Fruit fly (Drosophila melanogaster): Measurements from ENCODE around the gene CG14717.

CG14717 gene

dm6 chr3R:11656614-11657216, 39.6 kb upstream of the CG14717 start (continued):
- TF ChIP-seq Mrtf (GFP tag; IDR thresholded peaks at IDR 0.05) (peak; percentile 96), CG31441 (GFP tag; IDR thresholded peaks at IDR 0.05) (peak; percentile 93), CG6683 (GFP tag; optimal IDR thresholded peaks at IDR 0.05) (peak; percentile 86)

dm6 chr3R:11657786-11658193, 38.5 kb upstream of the CG14717 start:
- TF ChIP-seq nmo (GFP tag; optimal IDR thresholded peaks at IDR 0.05) (peak; percentile 16), da (GFP tag; optimal IDR thresholded peaks at IDR 0.05) (no peak), ind (GFP tag; optimal IDR thresholded peaks at IDR 0.05) (peak; percentile 0), oc (tag; optimal IDR thresholded peaks at IDR 0.05) (no peak), Ssrp (tag; optimal IDR thresholded peaks at IDR 0.05) (no peak), CG31441 (GFP tag; IDR thresholded peaks at IDR 0.05) (peak; percentile 14; the same call in 1 of the 2 replicates), Mes4 (GFP tag; optimal IDR thresholded peaks at IDR 0.05) (no peak), en (GFP tag; optimal IDR thresholded peaks at IDR 0.05) (no peak), CG7556 (GFP tag; optimal IDR thresholded peaks at IDR 0.05) (no peak), Dp (GFP tag; optimal IDR thresholded peaks at IDR 0.05) (no peak), Mrtf (GFP tag; IDR thresholded peaks at IDR 0.05) (no peak), fu2 (GFP tag; optimal IDR thresholded peaks at IDR 0.05) (no peak), Side (GFP tag; optimal IDR thresholded peaks at IDR 0.05) (peak; percentile 22), lab (GFP tag; optimal IDR thresholded peaks at IDR 0.05) (peak; percentile 59), CG1603 (tag; optimal IDR thresholded peaks at IDR 0.05) (peak; percentile 38), Ada2b (GFP tag; IDR thresholded peaks at IDR 0.05) (no peak), CG3847 (GFP tag; IDR thresholded peaks at IDR 0.05) (no peak), Ets65A (GFP tag) (peak; percentile 78), Jarid2 (GFP tag; optimal IDR thresholded peaks at IDR 0.05) (no peak), CG2199 (GFP tag; IDR thresholded peaks at IDR 0.05) (no peak), CG6689 (GFP tag; IDR thresholded peaks at IDR 0.05) (0 out of 2 replicates have a peak, but pooled peaks have one; percentile 24), CG17186 (GFP tag; optimal IDR thresholded peaks at IDR 0.05) (no peak), row (GFP tag; IDR thresholded peaks at IDR 0.05) (peak; percentile 69; the same call in 2 of the 3 replicates), Spps (tag; optimal IDR thresholded peaks at IDR 0.05) (peak; percentile 7), pros (GFP tag; optimal IDR thresholded peaks at IDR 0.05) (peak; percentile 9), Optix (GFP tag; IDR thresholded peaks at IDR 0.05) (no peak), Blimp-1 (GFP tag; optimal IDR thresholded peaks at IDR 0.05) (peak; percentile 46), H2.0 (GFP tag; IDR thresholded peaks at IDR 0.05) (no peak), CG10147 (GFP tag; optimal IDR thresholded peaks at IDR 0.05) (peak; percentile 19), cwo (GFP tag; optimal IDR thresholded peaks at IDR 0.05) (peak; percentile 10), Hr3 (GFP tag; optimal IDR thresholded peaks at IDR 0.05) (no peak), zfh2 (GFP tag; optimal IDR thresholded peaks at IDR 0.05) (peak; percentile 52), Poxn (GFP tag; IDR thresholded peaks at IDR 0.05) (no peak), her (GFP tag; optimal IDR thresholded peaks at IDR 0.05) (peak; percentile 20), sqz (GFP tag; optimal IDR thresholded peaks at IDR 0.05) (no peak), crc (GFP tag; optimal IDR thresholded peaks at IDR 0.05) (peak; percentile 18), Gsc (GFP tag; IDR thresholded peaks at IDR 0.05) (no peak), usp (GFP tag; optimal IDR thresholded peaks at IDR 0.05) (no peak), CG8290 (GFP tag; optimal IDR thresholded peaks at IDR 0.05) (no peak), CG8290 (tag; optimal IDR thresholded peaks at IDR 0.05) (peak in 1 of 2 experiments; percentile 45), HLH54F (GFP tag; optimal IDR thresholded peaks at IDR 0.05) (peak; percentile 32), Rfx (GFP tag; IDR thresholded peaks at IDR 0.05) (peak; percentile 79), CG18262 (tag; optimal IDR thresholded peaks at IDR 0.05) (peak; percentile 50), ranshi (GFP tag; IDR thresholded peaks at IDR 0.05) (peak; percentile 30; the same call in 1 of the 2 replicates), tx (GFP tag; optimal IDR thresholded peaks at IDR 0.05) (no peak), NfI (GFP tag; optimal IDR thresholded peaks at IDR 0.05) (peak; percentile 27), Xbp1 (GFP tag; optimal IDR thresholded peaks at IDR 0.05) (peak; percentile 15), pb (GFP tag; optimal IDR thresholded peaks at IDR 0.05) (peak; percentile 21)
